Worm (Caenorhabditis elegans) whole organism, young adult: ENCODE measurements around the gene dhhc-1.

Experiments
- F10E7.11 ChIP-seq: sonication (generic microtip); optimal IDR thresholded peaks from 2 replicates; lab custom pipeline; 2017; ENCODE audit warnings: mild to moderate bottlenecking, missing genetic modification characterization, moderate library complexity, missing compliant biosample characterization
- F57C9.4 ChIP-seq: sonication (generic microtip); optimal IDR thresholded peaks from 2 replicates; lab custom pipeline; 2017; ENCODE audit warnings: mild to moderate bottlenecking, missing genetic modification characterization, missing compliant biosample characterization
- T07F8.4 ChIP-seq: sonication (generic microtip); optimal IDR thresholded peaks from 2 replicates; lab custom pipeline; 2016; ENCODE audit warnings: mild to moderate bottlenecking, missing genetic modification characterization, moderate library complexity, missing compliant biosample characterization
- cebp-1 ChIP-seq, 2 experiments: fragments of 200-800 bp in 1 of 2; sonication (Bioruptor generic) in 1 of 2; sonication (generic microtip) in 1 of 2; IDR thresholded peaks in 1 of 2; optimal IDR thresholded peaks in 1 of 2; 2 replicates each; pipeline versions ENCODE4 v1.3.6 to Lab custom; 2017 to 2022; ENCODE audit warnings: missing compliant biosample characterization in 2 of 2, missing genetic modification characterization in 2 of 2, mild to moderate bottlenecking in 1 of 2, missing genetic modification reagents in 1 of 2, moderate library complexity in 1 of 2
- efl-1 ChIP-seq: fragments of 150-350 bp; optimal IDR thresholded peaks from 2 replicates; lab custom pipeline; 2014; ENCODE audit warnings: missing biosample characterization, missing genetic modification reagents, missing genetic modification characterization
- let-607 ChIP-seq, 2 experiments: fragments of 200-800 bp in 1 of 2; sonication (Bioruptor generic) in 1 of 2; sonication (generic microtip) in 1 of 2; optimal IDR thresholded peaks; 2 replicates each; lab custom pipeline; 2016 to 2018; ENCODE audit warnings: mild to moderate bottlenecking in 2 of 2, missing compliant biosample characterization in 2 of 2, missing genetic modification characterization in 2 of 2, moderate library complexity in 2 of 2, missing genotype in 1 of 2
- pbrm-1 ChIP-seq: fragments of 200-800 bp; sonication (Bioruptor generic); IDR thresholded peaks from 2 replicates; pipeline ENCODE4 v1.3.6; 2022; ENCODE audit warnings: missing genetic modification reagents, missing genetic modification characterization, missing compliant biosample characterization
- pha-4 ChIP-seq: fragments of 150-350 bp; sonication (generic microtip); optimal IDR thresholded peaks from 2 replicates; lab custom pipeline; 2014; ENCODE audit warnings: missing biosample characterization, missing genetic modification reagents, missing genetic modification characterization
- repo-1 ChIP-seq: sonication (generic microtip); optimal IDR thresholded peaks from 2 replicates; lab custom pipeline; 2017; ENCODE audit warnings: mild to moderate bottlenecking, missing genetic modification characterization, missing compliant biosample characterization
- sdz-38 ChIP-seq: sonication (generic microtip); optimal IDR thresholded peaks from 2 replicates; lab custom pipeline; 2016; ENCODE audit warnings: missing genotype, missing genetic modification characterization, missing compliant biosample characterization
- snpc-4 ChIP-seq, 5 experiments: fragments of 150-350 bp in 1 of 5; sonication (generic microtip) in 4 of 5; optimal IDR thresholded peaks; 2 replicates each; lab custom pipeline; 2014 to 2018; ENCODE audit warnings: missing genetic modification characterization in 5 of 5, missing biosample characterization in 3 of 5, antibody characterized with exemption in 2 of 5, mild to moderate bottlenecking in 2 of 5, missing compliant biosample characterization in 2 of 5, missing genotype in 2 of 5, moderate library complexity in 2 of 5, missing genetic modification reagents in 1 of 5
- tlf-1 ChIP-seq: fragments of 200-800 bp; sonication (Bioruptor generic); optimal IDR thresholded peaks from 2 replicates; lab custom pipeline; 2018; ENCODE audit warnings: mild to moderate bottlenecking, missing genetic modification characterization, missing compliant biosample characterization

DNA sequence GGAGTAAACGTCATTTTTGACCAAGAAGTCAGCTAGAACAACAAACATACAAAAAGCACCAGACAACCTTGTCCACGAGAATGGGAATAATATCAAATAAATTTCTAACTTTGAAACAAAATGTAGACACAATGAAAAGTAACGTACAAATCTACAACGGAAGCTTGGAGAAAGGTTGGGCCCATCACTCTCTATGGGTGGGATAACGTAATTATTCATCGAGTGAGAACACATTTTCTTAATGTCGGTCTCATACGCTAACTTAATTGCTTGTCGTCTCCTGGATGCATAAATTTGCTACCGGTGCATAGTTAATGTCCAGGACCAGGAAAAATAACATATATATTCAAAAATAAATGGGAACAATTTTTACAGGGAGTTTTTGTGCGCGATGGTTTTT is 33.0 kb upstream of the dhhc-1 start:
- TF ChIP-seq T07F8.4 (tag; lab: Kevin White, UChicago) (no peak), sdz-38 (tag; lab: Kevin White, UChicago) (no peak), efl-1 (no peak), pha-4 (no peak), pbrm-1 (no peak), tlf-1 (GFP tag; lab: Kevin White, UChicago) (no peak), snpc-4 (GFP tag; optimal IDR thresholded peaks at IDR 0.05; lab: Kevin White, UChicago) (no peak), snpc-4 (tag; optimal IDR thresholded peaks at IDR 0.05; lab: Kevin White, UChicago) (no peak), cebp-1 (GFP tag; IDR thresholded peaks at IDR 0.05; lab: Robert Waterston, UW) (no peak), cebp-1 (tag; optimal IDR thresholded peaks at IDR 0.05; lab: Kevin White, UChicago) (no peak), F10E7.11 (tag; lab: Kevin White, UChicago) (no peak), repo-1 (tag; lab: Kevin White, UChicago) (no peak), F57C9.4 (tag; lab: Kevin White, UChicago) (no peak), let-607 (tag; optimal IDR thresholded peaks at IDR 0.05; lab: Kevin White, UChicago) (no peak)
